Fruit fly (Drosophila melanogaster): Measurements from ENCODE around the gene CG13795.

DNA sequence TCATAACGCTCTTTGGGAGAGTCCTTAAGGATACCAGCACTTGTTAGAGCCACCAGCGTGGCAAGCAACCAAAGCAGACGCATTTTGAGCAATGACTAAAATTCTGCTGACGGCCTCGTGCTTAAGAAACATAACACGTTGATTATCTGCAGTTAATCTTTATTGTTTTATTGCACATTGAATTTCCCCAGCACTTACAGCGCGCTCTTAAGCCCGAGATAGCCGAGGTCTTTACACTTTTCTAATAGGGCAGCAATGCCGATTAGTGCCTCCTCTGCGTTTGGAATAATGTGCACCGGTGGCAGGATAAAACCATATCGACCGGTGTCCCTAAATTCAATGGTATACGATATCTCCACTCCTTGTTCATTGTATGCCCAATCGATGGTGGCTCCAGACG lies 35.1 kb downstream of the CG13795 start, which contains the start of gene CG18585:
- TF ChIP-seq CG8478 (optimal IDR thresholded peaks at IDR 0.05) = no peak
- TF ChIP-seq CTCF (optimal IDR thresholded peaks at IDR 0.05) = no peak
